Worm (Caenorhabditis elegans) whole organism, young adult: Measurements from ENCODE around the gene F32D8.14.

Source experiments
- B0035.1 ChIP-seq: sonication (generic microtip); optimal IDR thresholded peaks from 2 replicates; lab custom pipeline; 2016; ENCODE audit warnings: missing genetic modification characterization, mild to moderate bottlenecking, missing compliant biosample characterization, missing genotype, missing genetic modification reagents
- C06A6.2 ChIP-seq: fragments of 200-800 bp; sonication (Bioruptor generic); conservative IDR thresholded peaks from 2 replicates; pipeline ENCODE4 v1.3.6; 2022; ENCODE audit warnings: missing genetic modification characterization, missing compliant biosample characterization
- C17E4.6 ChIP-seq: fragments of 200-800 bp; sonication (Bioruptor generic); IDR thresholded peaks from 2 replicates; pipeline ENCODE4 v1.3.6; 2022; ENCODE audit warnings: missing genetic modification reagents, missing genetic modification characterization, missing compliant biosample characterization
- F22D6.2 ChIP-seq: sonication (generic microtip); optimal IDR thresholded peaks from 2 replicates; lab custom pipeline; 2016; ENCODE audit warnings: mild to moderate bottlenecking, missing genetic modification characterization, missing compliant biosample characterization
- F23B12.7 ChIP-seq: sonication (generic microtip); optimal IDR thresholded peaks from 2 replicates; lab custom pipeline; 2017; ENCODE audit warnings: missing genetic modification characterization, mild to moderate bottlenecking, missing compliant biosample characterization, antibody characterized with exemption, moderate library complexity; ENCODE audit not compliant: insufficient read depth
- F39B2.1 ChIP-seq: fragments of 200-800 bp; sonication (Bioruptor generic); IDR thresholded peaks from 2 replicates; pipeline ENCODE4 v1.3.6; 2022; ENCODE audit warnings: missing genetic modification reagents, missing genetic modification characterization, missing compliant biosample characterization
- F55B11.4 ChIP-seq: sonication (generic microtip); optimal IDR thresholded peaks from 2 replicates; lab custom pipeline; 2016; ENCODE audit warnings: missing compliant biosample characterization, missing genetic modification characterization, borderline replicate concordance; ENCODE audit not compliant: insufficient read depth
- K11D2.4 ChIP-seq: fragments of 200-800 bp; sonication (Bioruptor generic); IDR thresholded peaks from 2 replicates; pipeline ENCODE4 v1.3.6; 2022; ENCODE audit warnings: missing genetic modification reagents, missing genetic modification characterization, missing compliant biosample characterization
- K12H6.12 ChIP-seq: fragments of 200-800 bp; sonication (Bioruptor generic); optimal IDR thresholded peaks from 2 replicates; lab custom pipeline; 2018; ENCODE audit warnings: mild to moderate bottlenecking, missing genetic modification characterization, missing compliant biosample characterization
- T26A5.8 ChIP-seq: sonication (generic microtip); optimal IDR thresholded peaks from 2 replicates; lab custom pipeline; 2016; ENCODE audit warnings: missing genetic modification characterization, missing compliant biosample characterization
- Y53G8AR.9 ChIP-seq: fragments of 200-800 bp; sonication (Bioruptor generic); conservative IDR thresholded peaks from 2 replicates; pipeline ENCODE4 v1.3.6; 2022; ENCODE audit warnings: missing genetic modification reagents, missing genetic modification characterization, missing compliant biosample characterization
- ama-1 ChIP-seq, 3 experiments: fragments of 150-350 bp in 1 of 3; sonication (generic microtip) in 2 of 3; optimal IDR thresholded peaks; 2 replicates each; lab custom pipeline; 2014 to 2018; ENCODE audit warnings: missing biosample characterization in 2 of 3, missing genetic modification characterization in 2 of 3, missing genetic modification reagents in 2 of 3
- aptf-2 ChIP-seq: fragments of 200-800 bp; sonication (Bioruptor generic); conservative IDR thresholded peaks from 2 replicates; pipeline ENCODE4 v1.3.6; 2022; ENCODE audit warnings: missing genetic modification reagents, missing genetic modification characterization, missing compliant biosample characterization
- atf-7 ChIP-seq: sonication (generic microtip); optimal IDR thresholded peaks from 2 replicates; lab custom pipeline; 2017; ENCODE audit warnings: mild to moderate bottlenecking, missing genetic modification characterization, missing compliant biosample characterization
- cebp-1 ChIP-seq, 2 experiments: fragments of 200-800 bp in 1 of 2; sonication (Bioruptor generic) in 1 of 2; sonication (generic microtip) in 1 of 2; IDR thresholded peaks in 1 of 2; optimal IDR thresholded peaks in 1 of 2; 2 replicates each; pipeline versions ENCODE4 v1.3.6 to Lab custom; 2017 to 2022; ENCODE audit warnings: missing compliant biosample characterization in 2 of 2, missing genetic modification characterization in 2 of 2, mild to moderate bottlenecking in 1 of 2, missing genetic modification reagents in 1 of 2, moderate library complexity in 1 of 2
- ceh-27 ChIP-seq: fragments of 200-800 bp; sonication (Bioruptor generic); optimal IDR thresholded peaks from 2 replicates; lab custom pipeline; 2018; ENCODE audit warnings: mild to moderate bottlenecking, missing genetic modification characterization, moderate library complexity, missing compliant biosample characterization
- dpff-1 ChIP-seq: sonication (generic microtip); optimal IDR thresholded peaks from 2 replicates; lab custom pipeline; 2017; ENCODE audit warnings: mild to moderate bottlenecking, missing genetic modification characterization, missing compliant biosample characterization
- efl-1 ChIP-seq: fragments of 150-350 bp; optimal IDR thresholded peaks from 2 replicates; lab custom pipeline; 2014; ENCODE audit warnings: missing biosample characterization, missing genetic modification reagents, missing genetic modification characterization
- fkh-3 ChIP-seq: sonication (generic microtip); optimal IDR thresholded peaks from 2 replicates; lab custom pipeline; 2016; ENCODE audit warnings: mild to moderate bottlenecking, missing genetic modification characterization, missing compliant biosample characterization
- him-1 ChIP-seq: sonication (generic microtip); optimal IDR thresholded peaks from 2 replicates; lab custom pipeline; 2016; ENCODE audit warnings: missing genotype, missing genetic modification reagents, missing genetic modification characterization, missing compliant biosample characterization
- hmg-1.2 ChIP-seq: fragments of 200-800 bp; sonication (Bioruptor generic); IDR thresholded peaks from 2 replicates; pipeline ENCODE4 v1.3.6; 2022; ENCODE audit warnings: missing genetic modification reagents, missing genetic modification characterization, missing compliant biosample characterization
- hmg-20 ChIP-seq: fragments of 200-800 bp; sonication (Bioruptor generic); IDR thresholded peaks from 2 replicates; pipeline ENCODE4 v1.3.6; 2022; ENCODE audit warnings: missing genetic modification reagents, missing genetic modification characterization, missing compliant biosample characterization
- hrde-1 ChIP-seq: sonication (generic microtip); optimal IDR thresholded peaks from 2 replicates; lab custom pipeline; 2016; ENCODE audit warnings: missing genetic modification characterization, mild to moderate bottlenecking, missing compliant biosample characterization, moderate library complexity, missing genotype, missing genetic modification reagents, borderline replicate concordance
- lag-1 ChIP-seq: fragments of 200-800 bp; sonication (Bioruptor generic); IDR thresholded peaks from 2 replicates; pipeline ENCODE4 v1.3.6; 2022; ENCODE audit warnings: missing genetic modification reagents, missing genetic modification characterization, missing compliant biosample characterization
- let-607 ChIP-seq, 2 experiments: fragments of 200-800 bp in 1 of 2; sonication (Bioruptor generic) in 1 of 2; sonication (generic microtip) in 1 of 2; optimal IDR thresholded peaks; 2 replicates each; lab custom pipeline; 2016 to 2018; ENCODE audit warnings: mild to moderate bottlenecking in 2 of 2, missing compliant biosample characterization in 2 of 2, missing genetic modification characterization in 2 of 2, moderate library complexity in 2 of 2, missing genotype in 1 of 2
- lin-26 ChIP-seq: fragments of 200-800 bp; sonication (Bioruptor generic); IDR thresholded peaks from 2 replicates; pipeline ENCODE4 v1.3.6; 2022; ENCODE audit warnings: missing genetic modification reagents, missing genetic modification characterization, missing compliant biosample characterization
- lin-35 ChIP-seq, 3 experiments: fragments of 150-350 bp in 2 of 3; sonication (generic microtip) in 1 of 3; optimal IDR thresholded peaks; 2 replicates each; lab custom pipeline; 2014 to 2018; ENCODE audit warnings: missing biosample characterization in 3 of 3, missing genetic modification characterization in 3 of 3, missing genetic modification reagents in 3 of 3
- lin-54 ChIP-seq: fragments of 200-800 bp; sonication (Bioruptor generic); optimal IDR thresholded peaks from 2 replicates; lab custom pipeline; 2018; ENCODE audit warnings: mild to moderate bottlenecking, missing genetic modification characterization, missing compliant biosample characterization
- lir-1 ChIP-seq: fragments of 200-800 bp; sonication (Bioruptor generic); conservative IDR thresholded peaks from 2 replicates; pipeline ENCODE4 v1.3.6; 2022; ENCODE audit warnings: missing genetic modification reagents, missing genetic modification characterization, missing compliant biosample characterization
- lsl-1 ChIP-seq: fragments of 200-800 bp; sonication (Bioruptor generic); optimal IDR thresholded peaks from 2 replicates; lab custom pipeline; 2018; ENCODE audit warnings: mild to moderate bottlenecking, missing genetic modification characterization, moderate library complexity, missing compliant biosample characterization
- madf-3 ChIP-seq: fragments of 200-800 bp; sonication (Bioruptor generic); IDR thresholded peaks from 2 replicates; pipeline ENCODE4 v1.3.6; 2022; ENCODE audit warnings: missing genetic modification reagents, missing genetic modification characterization, missing compliant biosample characterization
- madf-6 ChIP-seq: fragments of 200-800 bp; sonication (Bioruptor generic); IDR thresholded peaks from 2 replicates; pipeline ENCODE4 v1.3.6; 2022; ENCODE audit warnings: missing genetic modification reagents, missing genetic modification characterization, missing compliant biosample characterization
- madf-8 ChIP-seq: fragments of 200-800 bp; sonication (Bioruptor generic); conservative IDR thresholded peaks from 2 replicates; pipeline ENCODE4 v1.3.6; 2022; ENCODE audit warnings: missing genetic modification reagents, missing genetic modification characterization, missing compliant biosample characterization
- mxl-1 ChIP-seq: sonication (generic microtip); optimal IDR thresholded peaks from 2 replicates; lab custom pipeline; 2016; ENCODE audit warnings: missing genetic modification characterization, missing compliant biosample characterization
- nfya-1 ChIP-seq: sonication (generic microtip); optimal IDR thresholded peaks from 2 replicates; lab custom pipeline; 2017; ENCODE audit warnings: antibody characterized with exemption, missing compliant biosample characterization, missing genetic modification characterization, borderline replicate concordance; ENCODE audit not compliant: insufficient read depth
- nfyb-1 ChIP-seq: fragments of 200-800 bp; sonication (Bioruptor generic); IDR thresholded peaks from 2 replicates; pipeline ENCODE4 v1.3.6; 2022; ENCODE audit warnings: missing genetic modification reagents, missing genetic modification characterization, missing compliant biosample characterization
- nhr-179 ChIP-seq: sonication (generic microtip); optimal IDR thresholded peaks from 2 replicates; lab custom pipeline; 2016; ENCODE audit warnings: mild to moderate bottlenecking, missing genetic modification characterization, missing compliant biosample characterization
- pha-4 ChIP-seq: fragments of 150-350 bp; sonication (generic microtip); optimal IDR thresholded peaks from 2 replicates; lab custom pipeline; 2014; ENCODE audit warnings: missing biosample characterization, missing genetic modification reagents, missing genetic modification characterization
- rec-8 ChIP-seq, 2 experiments: sonication (generic microtip); optimal IDR thresholded peaks; 2 replicates each; lab custom pipeline; 2016; ENCODE audit warnings: mild to moderate bottlenecking in 2 of 2, missing genetic modification characterization in 2 of 2, missing genetic modification reagents in 2 of 2, missing genotype in 2 of 2, missing biosample characterization in 1 of 2, missing compliant biosample characterization in 1 of 2, moderate library complexity in 1 of 2
- sea-2 ChIP-seq: fragments of 200-800 bp; sonication (Bioruptor generic); IDR thresholded peaks from 2 replicates; pipeline ENCODE4 v1.3.6; 2022; ENCODE audit warnings: missing genetic modification characterization, missing compliant biosample characterization
- snpc-1.3 ChIP-seq: sonication (generic microtip); optimal IDR thresholded peaks from 2 replicates; lab custom pipeline; 2017; ENCODE audit warnings: missing genetic modification characterization, mild to moderate bottlenecking, missing compliant biosample characterization, antibody characterized with exemption, moderate library complexity, missing genotype, missing genetic modification reagents; ENCODE audit not compliant: insufficient read depth
- sptf-2 ChIP-seq: fragments of 200-800 bp; sonication (Bioruptor generic); optimal IDR thresholded peaks from 2 replicates; lab custom pipeline; 2018; ENCODE audit warnings: mild to moderate bottlenecking, missing genetic modification characterization, missing compliant biosample characterization
- tbx-9 ChIP-seq: sonication (generic microtip); optimal IDR thresholded peaks from 2 replicates; lab custom pipeline; 2016; ENCODE audit warnings: borderline replicate concordance, missing genetic modification characterization, inconsistent platforms, missing compliant biosample characterization
- unc-62 ChIP-seq: fragments of 150-350 bp; optimal IDR thresholded peaks from 2 replicates; lab custom pipeline; 2014; ENCODE audit warnings: missing biosample characterization, missing genetic modification reagents, missing genetic modification characterization
- ztf-18 ChIP-seq: sonication (generic microtip); optimal IDR thresholded peaks from 2 replicates; lab custom pipeline; 2016; ENCODE audit warnings: missing genotype, mild to moderate bottlenecking, missing genetic modification characterization, missing compliant biosample characterization
- ztf-25 ChIP-seq: fragments of 200-800 bp; sonication (Bioruptor generic); IDR thresholded peaks from 2 replicates; pipeline ENCODE4 v1.3.6; 2022; ENCODE audit warnings: missing genetic modification reagents, missing genetic modification characterization, missing compliant biosample characterization
- ztf-28 ChIP-seq: fragments of 200-800 bp; sonication (Bioruptor generic); IDR thresholded peaks from 2 replicates; pipeline ENCODE4 v1.3.6; 2022; ENCODE audit warnings: missing genetic modification reagents, missing genetic modification characterization, missing compliant biosample characterization

Gene F32D8.14

ce11 chrV:10855363-10855762, 39.2 kb downstream of the F32D8.14 start (continued):
- no peak for TF ChIP-seq ceh-27 (GFP tag; lab: Kevin White, UChicago)
- no peak for TF ChIP-seq F55B11.4 (tag; lab: Kevin White, UChicago)
- TF ChIP-seq K11D2.4: no peak
- TF ChIP-seq C17E4.6 (GFP tag; lab: Robert Waterston, UW): no peak
- no peak for TF ChIP-seq lin-35 (GFP tag; optimal IDR thresholded peaks at IDR 0.05; lab: Kevin White, UChicago)
- TF ChIP-seq aptf-2 (GFP tag; lab: Robert Waterston, UW): no peak
- TF ChIP-seq T26A5.8 (tag; lab: Kevin White, UChicago): no peak
- no peak for TF ChIP-seq nhr-179 (tag; lab: Kevin White, UChicago)
- TF ChIP-seq C06A6.2: no peak
- TF ChIP-seq ama-1 (optimal IDR thresholded peaks at IDR 0.05; lab: Kevin White, UChicago): no peak
- no peak for TF ChIP-seq ama-1 (GFP tag; optimal IDR thresholded peaks at IDR 0.05; lab: Kevin White, UChicago)
- no peak for TF ChIP-seq lir-1 (GFP tag; lab: Robert Waterston, UW)
- no peak for TF ChIP-seq K12H6.12
- TF ChIP-seq B0035.1 (tag; lab: Kevin White, UChicago): no peak
- TF ChIP-seq unc-62 (GFP tag; lab: Kevin White, UChicago): peak; percentile 77
- TF ChIP-seq him-1 (tag; lab: Kevin White, UChicago): no peak
- no peak for TF ChIP-seq cebp-1 (GFP tag; IDR thresholded peaks at IDR 0.05; lab: Robert Waterston, UW)
- peak; percentile 40 for TF ChIP-seq cebp-1 (tag; optimal IDR thresholded peaks at IDR 0.05; lab: Kevin White, UChicago)
- TF ChIP-seq ztf-18: no peak
- TF ChIP-seq sptf-2: peak; percentile 11
- TF ChIP-seq nfyb-1: peak; percentile 8; the same call in 1 of the 2 replicates
- no peak for TF ChIP-seq ztf-28
- no peak for TF ChIP-seq hrde-1 (tag; lab: Kevin White, UChicago)
- no peak for TF ChIP-seq lin-26
- no peak for TF ChIP-seq lin-54 (GFP tag; lab: Kevin White, UChicago)
- peak; percentile 59 for TF ChIP-seq atf-7 (tag; lab: Kevin White, UChicago)
- TF ChIP-seq madf-8 (GFP tag; lab: Robert Waterston, UW): no peak
- TF ChIP-seq ztf-25 (GFP tag; lab: Robert Waterston, UW): no peak
- TF ChIP-seq efl-1: no peak
- no peak for TF ChIP-seq lag-1 (GFP tag; lab: Robert Waterston, UW)
- no peak for TF ChIP-seq pha-4 (tag; lab: Kevin White, UChicago)
- no peak for TF ChIP-seq snpc-1.3
- TF ChIP-seq Y53G8AR.9: 0 out of 2 replicates have a peak, but pooled peaks have one; percentile 48
- TF ChIP-seq lsl-1 (GFP tag; lab: Kevin White, UChicago): no peak
- no peak for TF ChIP-seq sea-2 (GFP tag; lab: Robert Waterston, UW)
- no peak for TF ChIP-seq mxl-1 (tag; lab: Kevin White, UChicago)
- no peak for TF ChIP-seq nfya-1 (tag; lab: Kevin White, UChicago)
- TF ChIP-seq F22D6.2 (tag; lab: Kevin White, UChicago): no peak
- no peak for TF ChIP-seq let-607 (tag; optimal IDR thresholded peaks at IDR 0.05; lab: Kevin White, UChicago)
- TF ChIP-seq madf-6 (GFP tag; lab: Robert Waterston, UW): no peak
- TF ChIP-seq madf-3 (GFP tag; lab: Robert Waterston, UW): no peak
- TF ChIP-seq rec-8 (tag; optimal IDR thresholded peaks at IDR 0.05; lab: Kevin White, UChicago): no peak
- no peak for TF ChIP-seq F39B2.1 (GFP tag; lab: Robert Waterston, UW)
- TF ChIP-seq hmg-20 (GFP tag; lab: Robert Waterston, UW): no peak
- 0 out of 2 replicates have a peak, but pooled peaks have one; percentile 20 for TF ChIP-seq hmg-1.2 (GFP tag; lab: Robert Waterston, UW)
- no peak for TF ChIP-seq dpff-1 (tag; lab: Kevin White, UChicago)
- no peak for TF ChIP-seq tbx-9 (tag; lab: Kevin White, UChicago)
- no peak for TF ChIP-seq fkh-3 (tag; lab: Kevin White, UChicago)
- no peak for TF ChIP-seq F23B12.7 (tag; lab: Kevin White, UChicago)
